Worm (Caenorhabditis elegans): ENCODE measurements around the gene srb-1.

The srb-1 gene

ce11 chrII:5180272-5180671 lies 9.4 kb upstream of the srb-1 start:
- TF ChIP-seq ceh-39 (tag; optimal IDR thresholded peaks at IDR 0.05) (no peak), elt-3 (tag; optimal IDR thresholded peaks at IDR 0.05) (no peak), snpc-4 (tag; optimal IDR thresholded peaks at IDR 0.05) (no peak), lin-32 (GFP tag; optimal IDR thresholded peaks at IDR 0.05) (no peak), mls-2 (tag; optimal IDR thresholded peaks at IDR 0.05) (no peak), ham-2 (GFP tag; optimal IDR thresholded peaks at IDR 0.05) (no peak), drap-1 (GFP tag; optimal IDR thresholded peaks at IDR 0.05) (no peak), blmp-1 (tag; optimal IDR thresholded peaks at IDR 0.05) (no peak), bed-3 (GFP tag; optimal IDR thresholded peaks at IDR 0.05) (no peak), hlh-1 (tag; optimal IDR thresholded peaks at IDR 0.05) (no peak), nhr-76 (tag; optimal IDR thresholded peaks at IDR 0.05) (no peak)

ce11 chrII:5178609-5179008 lies 7.8 kb upstream of the srb-1 start:
- no peak for TF ChIP-seq hlh-1 (tag; optimal IDR thresholded peaks at IDR 0.05)
- TF ChIP-seq mab-5 (tag; optimal IDR thresholded peaks at IDR 0.05) = no peak
- no peak for TF ChIP-seq unc-62 (GFP tag; optimal IDR thresholded peaks at IDR 0.05)
- TF ChIP-seq M03D4.4 (tag; optimal IDR thresholded peaks at IDR 0.05) = no peak
- no peak for TF ChIP-seq nhr-12 (tag; optimal IDR thresholded peaks at IDR 0.05)
- TF ChIP-seq ceh-39 (tag; optimal IDR thresholded peaks at IDR 0.05) = no peak
- no peak for TF ChIP-seq snpc-4 (tag; optimal IDR thresholded peaks at IDR 0.05)
- no peak for TF ChIP-seq nhr-28 (tag; optimal IDR thresholded peaks at IDR 0.05)
- no peak for TF ChIP-seq mep-1 (tag; optimal IDR thresholded peaks at IDR 0.05)

- no peak for TF ChIP-seq nhr-76 (tag; optimal IDR thresholded peaks at IDR 0.05)
- no peak for TF ChIP-seq nhr-28 (tag; optimal IDR thresholded peaks at IDR 0.05)
- no peak for TF ChIP-seq ces-1 (GFP tag; optimal IDR thresholded peaks at IDR 0.05)
- TF ChIP-seq nhr-2 (tag; optimal IDR thresholded peaks at IDR 0.05) = no peak
- no peak for TF ChIP-seq unc-62 (GFP tag; optimal IDR thresholded peaks at IDR 0.05)
- TF ChIP-seq ceh-39 (tag; optimal IDR thresholded peaks at IDR 0.05) = no peak
- no peak for TF ChIP-seq ceh-43 (GFP tag; optimal IDR thresholded peaks at IDR 0.05)
- TF ChIP-seq lin-32 (GFP tag; optimal IDR thresholded peaks at IDR 0.05) = no peak
- TF ChIP-seq ham-2 (GFP tag; optimal IDR thresholded peaks at IDR 0.05) = no peak
- no peak for TF ChIP-seq unc-120 (tag; optimal IDR thresholded peaks at IDR 0.05; ENCODE audit: poor library complexity, severe bottlenecking)
- no peak for TF ChIP-seq elt-3 (tag; optimal IDR thresholded peaks at IDR 0.05)
- no peak for TF ChIP-seq sptf-1 (tag; optimal IDR thresholded peaks at IDR 0.05)
- TF ChIP-seq pha-4 (tag; optimal IDR thresholded peaks at IDR 0.05) = no peak
- TF ChIP-seq unc-39 (tag; optimal IDR thresholded peaks at IDR 0.05) = no peak
- TF ChIP-seq drap-1 (GFP tag; optimal IDR thresholded peaks at IDR 0.05) = no peak
These were observed 7.1 kb upstream of the srb-1 start, which contains the start of gene C27D6.12 for ce11 chrII:5177902-5178301. C27D6.12 (minus strand) TSS chrII:5178002.

ce11 chrII:5176934-5177333 lies 6.1 kb upstream of the srb-1 start:
- no peak for TF ChIP-seq nhr-237 (tag; optimal IDR thresholded peaks at IDR 0.05)
- no peak for TF ChIP-seq lin-32 (GFP tag; optimal IDR thresholded peaks at IDR 0.05)
- no peak for TF ChIP-seq ham-2 (GFP tag; optimal IDR thresholded peaks at IDR 0.05)
- TF ChIP-seq mab-5 (tag; optimal IDR thresholded peaks at IDR 0.05) = no peak
- TF ChIP-seq ztf-11 (tag; optimal IDR thresholded peaks at IDR 0.05) = no peak
- no peak for TF ChIP-seq unc-39 (tag; optimal IDR thresholded peaks at IDR 0.05)
- no peak for TF ChIP-seq blmp-1 (tag; optimal IDR thresholded peaks at IDR 0.05)
- TF ChIP-seq ces-1 (GFP tag; optimal IDR thresholded peaks at IDR 0.05) = no peak
- no peak for TF ChIP-seq lsy-2 (tag; optimal IDR thresholded peaks at IDR 0.05)
- TF ChIP-seq nhr-12 (tag; optimal IDR thresholded peaks at IDR 0.05) = no peak
- no peak for TF ChIP-seq sem-2 (GFP tag; optimal IDR thresholded peaks at IDR 0.05)
- TF ChIP-seq mep-1 (tag; optimal IDR thresholded peaks at IDR 0.05) = no peak
- no peak for TF ChIP-seq drap-1 (GFP tag; optimal IDR thresholded peaks at IDR 0.05)

- TF ChIP-seq elt-1 (tag; optimal IDR thresholded peaks at IDR 0.05; ENCODE audit: borderline replicate concordance, insufficient read depth) = no peak
- TF ChIP-seq unc-120 (tag; optimal IDR thresholded peaks at IDR 0.05; ENCODE audit: poor library complexity, severe bottlenecking) = no peak
- no peak for TF ChIP-seq bed-3 (GFP tag; optimal IDR thresholded peaks at IDR 0.05)
- TF ChIP-seq lsy-2 (tag; optimal IDR thresholded peaks at IDR 0.05) = no peak
- TF ChIP-seq nhr-237 (tag; optimal IDR thresholded peaks at IDR 0.05) = no peak
- no peak for TF ChIP-seq mab-5 (tag; optimal IDR thresholded peaks at IDR 0.05)
These were observed 3.5 kb upstream of the srb-1 start, which contains the start of gene C27D6.3 for ce11 chrII:5174370-5174769. C27D6.3 (minus strand) TSS chrII:5174470.

ce11 chrII:5172451-5172850 lies 1.6 kb upstream of the srb-1 start, which contains the start of gene C27D6.1:
C27D6.1 (plus strand) TSS chrII:5172751.
- no peak for TF ChIP-seq ztf-11 (tag; optimal IDR thresholded peaks at IDR 0.05)
- no peak for TF ChIP-seq lin-32 (GFP tag; optimal IDR thresholded peaks at IDR 0.05)
- TF ChIP-seq ceh-43 (GFP tag; optimal IDR thresholded peaks at IDR 0.05) = no peak
- TF ChIP-seq pha-4 (tag; optimal IDR thresholded peaks at IDR 0.05) = no peak
- no peak for TF ChIP-seq drap-1 (GFP tag; optimal IDR thresholded peaks at IDR 0.05)
- TF ChIP-seq lin-13 (tag; optimal IDR thresholded peaks at IDR 0.05) = no peak
- no peak for TF ChIP-seq nhr-2 (tag; optimal IDR thresholded peaks at IDR 0.05)
- no peak for TF ChIP-seq unc-39 (tag; optimal IDR thresholded peaks at IDR 0.05)
- TF ChIP-seq ces-1 (GFP tag; optimal IDR thresholded peaks at IDR 0.05) = no peak
- TF ChIP-seq M03D4.4 (tag; optimal IDR thresholded peaks at IDR 0.05) = no peak
- TF ChIP-seq lsy-2 (tag; optimal IDR thresholded peaks at IDR 0.05) = no peak
- TF ChIP-seq blmp-1 (tag; optimal IDR thresholded peaks at IDR 0.05) = no peak
- no peak for TF ChIP-seq nhr-28 (tag; optimal IDR thresholded peaks at IDR 0.05)

Measured in whole organism, mixed stage, embryonic.